Fruit fly (Drosophila melanogaster): ENCODE data around the gene CG1116.

CG1116 gene

dm6 chr3R:5215334-5216307 lies 3.8 kb upstream of the CG1116 start (continued):
- TF ChIP-seq YL-1 (GFP tag; optimal IDR thresholded peaks at IDR 0.05): peak; percentile 99
- no peak for TF ChIP-seq yki (optimal IDR thresholded peaks at IDR 0.05)
- no peak for TF ChIP-seq Taf1 (GFP tag; IDR thresholded peaks at IDR 0.05)
- TF ChIP-seq ranshi (GFP tag; IDR thresholded peaks at IDR 0.05): peak; percentile 94
- TF ChIP-seq CG10565 (GFP tag; optimal IDR thresholded peaks at IDR 0.05): peak; percentile 99
- peak; percentile 82 for TF ChIP-seq tgo (GFP tag; IDR thresholded peaks at IDR 0.05)
- TF ChIP-seq fru (optimal IDR thresholded peaks at IDR 0.05): no peak
- TF ChIP-seq CG10267 (tag; optimal IDR thresholded peaks at IDR 0.05): peak; percentile 83
- TF ChIP-seq mam (GFP tag; optimal IDR thresholded peaks at IDR 0.05): peak; percentile 82
- TF ChIP-seq oc (tag; optimal IDR thresholded peaks at IDR 0.05): peak; percentile 99
- peak; percentile 100 for TF ChIP-seq kni (GFP tag; optimal IDR thresholded peaks at IDR 0.05)
- TF ChIP-seq shn (GFP tag; optimal IDR thresholded peaks at IDR 0.05): peak; percentile 98
- TF ChIP-seq cwo (GFP tag; optimal IDR thresholded peaks at IDR 0.05): peak; percentile 64
- TF ChIP-seq CG1792 (GFP tag; optimal IDR thresholded peaks at IDR 0.05): peak; percentile 99
- TF ChIP-seq unc-4 (GFP tag; IDR thresholded peaks at IDR 0.05; ENCODE audit: partially characterized antibody): no peak; the same call in 1 of the 2 replicates
- peak; percentile 100 for TF ChIP-seq Asciz (GFP tag; optimal IDR thresholded peaks at IDR 0.05)
- 0 out of 2 replicates have a peak, but pooled peaks have one; percentile 21 for TF ChIP-seq sna (GFP tag; IDR thresholded peaks at IDR 0.05; ENCODE audit: partially characterized antibody)
- peak in 1 of 2 experiments; percentile 86 for TF ChIP-seq tll (GFP tag; optimal IDR thresholded peaks at IDR 0.05)
- TF ChIP-seq HLH4C (GFP tag; IDR thresholded peaks at IDR 0.05; ENCODE audit: partially characterized antibody): no peak; the same call in 2 of the 3 replicates
- peak; percentile 86 for TF ChIP-seq CG8281 (tag; optimal IDR thresholded peaks at IDR 0.05)
- TF ChIP-seq CG10543 (GFP tag; optimal IDR thresholded peaks at IDR 0.05): peak; percentile 93
- peak; percentile 91 for TF ChIP-seq Hey (tag; optimal IDR thresholded peaks at IDR 0.05)
- TF ChIP-seq Opbp (GFP tag; IDR thresholded peaks at IDR 0.05; ENCODE audit: partially characterized antibody): no peak
- TF ChIP-seq vvl (GFP tag; IDR thresholded peaks at IDR 0.05): peak; percentile 97
- peak; percentile 67 for TF ChIP-seq Fer2 (tag; optimal IDR thresholded peaks at IDR 0.05)
- peak; percentile 95 for TF ChIP-seq kay (GFP tag; optimal IDR thresholded peaks at IDR 0.05)
- TF ChIP-seq trh (GFP tag; optimal IDR thresholded peaks at IDR 0.05): peak; percentile 99
- no peak for TF ChIP-seq Tbp (GFP tag; optimal IDR thresholded peaks at IDR 0.05)
- peak; percentile 85 for TF ChIP-seq pfk (GFP tag; optimal IDR thresholded peaks at IDR 0.05)
- peak; percentile 93 for TF ChIP-seq CG15011 (GFP tag; optimal IDR thresholded peaks at IDR 0.05)
- peak; percentile 99 for TF ChIP-seq repo (GFP tag; optimal IDR thresholded peaks at IDR 0.05)
- TF ChIP-seq ERR (GFP tag; optimal IDR thresholded peaks at IDR 0.05): peak; percentile 96
- peak; percentile 100 for TF ChIP-seq fd102C (GFP tag; optimal IDR thresholded peaks at IDR 0.05)
- TF ChIP-seq zf30C (GFP tag; optimal IDR thresholded peaks at IDR 0.05): peak; percentile 1
- peak; percentile 84 to 99 for TF ChIP-seq bsh (GFP tag; optimal IDR thresholded peaks at IDR 0.05)
- peak; percentile 99 for TF ChIP-seq CG7987 (GFP tag; optimal IDR thresholded peaks at IDR 0.05)
- peak; percentile 82 for TF ChIP-seq H2.0 (GFP tag; IDR thresholded peaks at IDR 0.05)
- no peak for TF ChIP-seq lov (optimal IDR thresholded peaks at IDR 0.05)
- TF ChIP-seq lov (GFP tag; IDR thresholded peaks at IDR 0.05): peak; percentile 99
- peak; percentile 13; the same call in 1 of the 3 replicates for TF ChIP-seq Dbx (GFP tag; IDR thresholded peaks at IDR 0.05)
- peak; percentile 74 for TF ChIP-seq fu2 (GFP tag; optimal IDR thresholded peaks at IDR 0.05)
- TF ChIP-seq Oli (tag; optimal IDR thresholded peaks at IDR 0.05): peak; percentile 78
- peak; percentile 94 for TF ChIP-seq sima (GFP tag; optimal IDR thresholded peaks at IDR 0.05)
- TF ChIP-seq CG12219 (GFP tag; optimal IDR thresholded peaks at IDR 0.05): peak; percentile 94
- peak; percentile 92 for TF ChIP-seq dmrt99B (tag; optimal IDR thresholded peaks at IDR 0.05)
- peak; percentile 99 for TF ChIP-seq Six4 (GFP tag; optimal IDR thresholded peaks at IDR 0.05)
- TF ChIP-seq gce (GFP tag; IDR thresholded peaks at IDR 0.05): peak; percentile 98
- peak; percentile 96 for TF ChIP-seq CG8359 (GFP tag; optimal IDR thresholded peaks at IDR 0.05; ENCODE audit: borderline replicate concordance)
